Fruit fly (Drosophila melanogaster) whole organism, embryonic: Measurements from ENCODE around the gene loaf.

Source experiments
- CG10366 ChIP-seq: fragments of 200-800 bp; sonication (Bioruptor generic); IDR thresholded peaks from 2 replicates; pipeline ENCODE4 v1.3.6; 2022; ENCODE audit warnings: missing biosample characterization, missing genetic modification characterization
- CG13424 ChIP-seq: fragments of 200-800 bp; sonication (Bioruptor generic); optimal IDR thresholded peaks from 2 replicates; lab custom pipeline; 2019; ENCODE audit warnings: missing biosample characterization, mild to moderate bottlenecking, missing genetic modification characterization, moderate library complexity
- CG14050 ChIP-seq: fragments of 200-800 bp; sonication (Bioruptor generic); IDR thresholded peaks from 3 replicates; pipeline ENCODE4 v1.3.6; 2022; ENCODE audit warnings: missing biosample characterization, missing genetic modification characterization
- CG14710 ChIP-seq: fragments of 200-800 bp; sonication (Bioruptor generic); optimal IDR thresholded peaks from 3 replicates; lab custom pipeline; 2019; ENCODE audit warnings: missing biosample characterization, mild to moderate bottlenecking, missing genetic modification characterization, moderate library complexity
- CG17186 ChIP-seq: fragments of 200-800 bp; sonication (Bioruptor generic); optimal IDR thresholded peaks from 3 replicates; lab custom pipeline; 2017; ENCODE audit warnings: missing biosample characterization, missing genetic modification reagents, missing genetic modification characterization
- CG30431 ChIP-seq: fragments of 200-800 bp; sonication (Bioruptor generic); optimal IDR thresholded peaks from 2 replicates; lab custom pipeline; 2017; ENCODE audit warnings: missing biosample characterization, missing genetic modification characterization
- CG34224 ChIP-seq: fragments of 200-800 bp; sonication (Bioruptor generic); IDR thresholded peaks from 3 replicates; pipeline ENCODE4 v1.3.6; 2022; ENCODE audit warnings: missing biosample characterization, missing genetic modification characterization; ENCODE audit not compliant: partially characterized antibody
- CG42726 ChIP-seq: fragments of 200-800 bp; sonication (Bioruptor generic); IDR thresholded peaks from 2 replicates; pipeline ENCODE4 v1.3.6; 2022; ENCODE audit warnings: missing biosample characterization, missing genetic modification characterization; ENCODE audit not compliant: partially characterized antibody
- CG4854 ChIP-seq: fragments of 200-800 bp; sonication (Bioruptor generic); optimal IDR thresholded peaks from 2 replicates; lab custom pipeline; 2016; ENCODE audit warnings: missing biosample characterization, missing genetic modification characterization, inconsistent platforms
- CG7271 ChIP-seq: fragments of 200-800 bp; sonication (Bioruptor generic); optimal IDR thresholded peaks from 2 replicates; lab custom pipeline; 2018; ENCODE audit warnings: missing biosample characterization, mild to moderate bottlenecking, missing genetic modification characterization, moderate library complexity
- CG8359 ChIP-seq: fragments of 200-800 bp; sonication (Bioruptor generic); optimal IDR thresholded peaks from 2 replicates; lab custom pipeline; 2017; ENCODE audit warnings: missing biosample characterization, mild to moderate bottlenecking, missing genetic modification characterization, borderline replicate concordance
- CG8388 ChIP-seq: fragments of 200-800 bp; sonication (Bioruptor generic); optimal IDR thresholded peaks from 2 replicates; lab custom pipeline; 2019; ENCODE audit warnings: missing biosample characterization, mild to moderate bottlenecking, missing genetic modification characterization, moderate library complexity
- CG9437 ChIP-seq: fragments of 200-800 bp; sonication (Bioruptor generic); optimal IDR thresholded peaks from 2 replicates; lab custom pipeline; 2018; ENCODE audit warnings: missing biosample characterization, mild to moderate bottlenecking, missing genetic modification characterization
- CoRest ChIP-seq: fragments of 200-800 bp; sonication (Bioruptor generic); optimal IDR thresholded peaks from 3 replicates; lab custom pipeline; 2018; ENCODE audit warnings: missing biosample characterization, mild to moderate bottlenecking, missing genetic modification characterization, moderate library complexity
- Doc2 ChIP-seq: fragments of 200-800 bp; sonication (Bioruptor generic); IDR thresholded peaks from 2 replicates; pipeline ENCODE4 v1.3.6; 2022; ENCODE audit warnings: missing biosample characterization, missing genetic modification characterization
- Dp ChIP-seq: fragments of 200-800 bp; sonication (Bioruptor generic); optimal IDR thresholded peaks from 2 replicates; lab custom pipeline; 2018; ENCODE audit warnings: missing biosample characterization, mild to moderate bottlenecking, missing genetic modification characterization, moderate library complexity
- E2f2 ChIP-seq: fragments of 200-800 bp; sonication (Bioruptor generic); IDR thresholded peaks from 2 replicates; pipeline ENCODE4 v1.3.6; 2022; ENCODE audit warnings: missing biosample characterization, missing genetic modification characterization
- HLH3B ChIP-seq: fragments of 200-800 bp; sonication (Bioruptor generic); IDR thresholded peaks from 2 replicates; pipeline ENCODE4 v1.3.6; 2022; ENCODE audit warnings: missing biosample characterization, missing genetic modification characterization
- MTF-1 ChIP-seq: fragments of 200-800 bp; sonication (Bioruptor generic); optimal IDR thresholded peaks from 2 replicates; lab custom pipeline; 2018; ENCODE audit warnings: missing biosample characterization, mild to moderate bottlenecking, missing genetic modification characterization, borderline replicate concordance
- NC2β ChIP-seq: fragments of 200-800 bp; sonication (Bioruptor generic); optimal IDR thresholded peaks from 2 replicates; lab custom pipeline; 2016; ENCODE audit warnings: missing biosample characterization, missing genetic modification characterization
- Pdp1 ChIP-seq, 2 experiments: fragments of 200-800 bp; sonication (Bioruptor generic); optimal IDR thresholded peaks; 3 replicates each; lab custom pipeline; 2016; ENCODE audit warnings: missing biosample characterization in 2 of 2, missing genetic modification characterization in 2 of 2, mild to moderate bottlenecking in 1 of 2, moderate library complexity in 1 of 2
- Spps ChIP-seq: fragments of 200-800 bp; sonication (Bioruptor generic); optimal IDR thresholded peaks from 2 replicates; lab custom pipeline; 2018; ENCODE audit warnings: missing biosample characterization, mild to moderate bottlenecking, missing genetic modification characterization
- bbx ChIP-seq: fragments of 200-800 bp; sonication (Bioruptor generic); IDR thresholded peaks from 2 replicates; pipeline ENCODE4 v1.3.6; 2022; ENCODE audit warnings: missing biosample characterization, missing genetic modification characterization; ENCODE audit not compliant: partially characterized antibody
- btn ChIP-seq: fragments of 200-800 bp; sonication (Bioruptor generic); optimal IDR thresholded peaks from 2 replicates; lab custom pipeline; 2016; ENCODE audit warnings: missing biosample characterization, missing genetic modification characterization
- chm ChIP-seq: fragments of 200-800 bp; sonication (Bioruptor generic); IDR thresholded peaks from 2 replicates; pipeline ENCODE4 v1.3.6; 2022; ENCODE audit warnings: missing biosample characterization, missing genetic modification characterization
- croc ChIP-seq: fragments of 200-800 bp; sonication (Bioruptor generic); conservative IDR thresholded peaks from 3 replicates; pipeline ENCODE4 v1.3.6; 2022; ENCODE audit warnings: missing biosample characterization, missing genetic modification characterization
- da ChIP-seq: fragments of 200-800 bp; sonication (Bioruptor generic); optimal IDR thresholded peaks from 2 replicates; lab custom pipeline; 2016; ENCODE audit warnings: missing biosample characterization, missing genetic modification characterization
- dmrt11E ChIP-seq: fragments of 200-800 bp; sonication (Bioruptor generic); optimal IDR thresholded peaks from 3 replicates; lab custom pipeline; 2018; ENCODE audit warnings: missing biosample characterization, mild to moderate bottlenecking, missing genetic modification characterization, moderate library complexity
- eve ChIP-seq, 2 experiments: fragments of >200 bp; optimal IDR thresholded peaks; 2 replicates each; lab custom pipeline; 2017; ENCODE audit warnings: missing biosample characterization in 2 of 2, missing genetic modification characterization in 2 of 2
- fru ChIP-seq: fragments of >200 bp; optimal IDR thresholded peaks from 2 replicates; lab custom pipeline; 2017
- gfzf ChIP-seq: fragments of 200-800 bp; sonication (Bioruptor generic); optimal IDR thresholded peaks from 2 replicates; lab custom pipeline; 2016; ENCODE audit warnings: missing biosample characterization, mild to moderate bottlenecking, missing genetic modification characterization, moderate library complexity
- grn ChIP-seq: fragments of 200-800 bp; sonication (Bioruptor generic); optimal IDR thresholded peaks from 3 replicates; lab custom pipeline; 2017; ENCODE audit warnings: missing biosample characterization, missing genetic modification characterization
- h ChIP-seq: fragments of >200 bp; optimal IDR thresholded peaks from 2 replicates; lab custom pipeline; 2017
- hkb ChIP-seq, 2 experiments: fragments of 200-800 bp in 1 of 2; fragments of >200 bp in 1 of 2; sonication (Bioruptor generic) in 1 of 2; IDR thresholded peaks in 1 of 2; optimal IDR thresholded peaks in 1 of 2; 2 replicates each; pipeline versions ENCODE4 v1.3.6 to Lab custom; 2017 to 2022; ENCODE audit warnings: missing biosample characterization in 1 of 2, missing genetic modification characterization in 1 of 2
- ind ChIP-seq: fragments of 200-800 bp; sonication (Bioruptor generic); optimal IDR thresholded peaks from 3 replicates; lab custom pipeline; 2016; ENCODE audit warnings: missing biosample characterization, missing genetic modification characterization
- ken ChIP-seq: fragments of 200-800 bp; sonication (Bioruptor generic); IDR thresholded peaks from 3 replicates; pipeline ENCODE4 v1.3.6; 2022; ENCODE audit warnings: missing biosample characterization, missing genetic modification characterization
- lmd ChIP-seq: fragments of 200-800 bp; sonication (Bioruptor generic); IDR thresholded peaks from 2 replicates; pipeline ENCODE4 v1.3.6; 2022; ENCODE audit warnings: missing biosample characterization, missing genetic modification characterization
- lov ChIP-seq, 2 experiments: fragments of 200-800 bp in 1 of 2; fragments of >200 bp in 1 of 2; sonication (Bioruptor generic) in 1 of 2; IDR thresholded peaks in 1 of 2; optimal IDR thresholded peaks in 1 of 2; 2 replicates in 1 of 2; 3 replicates in 1 of 2; pipeline versions ENCODE4 v1.3.6 to Lab custom; 2017 to 2022; ENCODE audit warnings: missing biosample characterization in 1 of 2, missing genetic modification characterization in 1 of 2
- otp ChIP-seq: fragments of 200-800 bp; sonication (Bioruptor generic); IDR thresholded peaks from 3 replicates; pipeline ENCODE4, ENCODE4 v1.3.6; 2022; ENCODE audit warnings: missing biosample characterization, missing genetic modification characterization
- peb ChIP-seq: fragments of 200-800 bp; sonication (Bioruptor generic); IDR thresholded peaks from 2 replicates; pipeline ENCODE4 v1.3.6; 2022; ENCODE audit warnings: missing biosample characterization, missing genetic modification characterization
- pros ChIP-seq: fragments of 200-800 bp; sonication (Bioruptor generic); optimal IDR thresholded peaks from 3 replicates; lab custom pipeline; 2019; ENCODE audit warnings: missing biosample characterization, mild to moderate bottlenecking, missing genetic modification characterization, moderate library complexity
- sd ChIP-seq: fragments of 200-800 bp; sonication (Bioruptor generic); optimal IDR thresholded peaks from 3 replicates; lab custom pipeline; 2018; ENCODE audit warnings: missing biosample characterization, mild to moderate bottlenecking, missing genetic modification characterization, moderate library complexity
- sima ChIP-seq: fragments of 200-800 bp; sonication (Bioruptor generic); optimal IDR thresholded peaks from 2 replicates; lab custom pipeline; 2016; ENCODE audit warnings: missing biosample characterization, missing genetic modification characterization
- ssp ChIP-seq: fragments of 200-800 bp; sonication (Bioruptor generic); IDR thresholded peaks from 2 replicates; pipeline ENCODE4 v1.3.6; 2022; ENCODE audit warnings: missing biosample characterization, missing genetic modification characterization
- stc ChIP-seq: fragments of 200-800 bp; sonication (Bioruptor generic); IDR thresholded peaks from 2 replicates; pipeline ENCODE4 v1.3.6; 2022; ENCODE audit warnings: missing biosample characterization, missing genetic modification characterization
- toy ChIP-seq: fragments of 200-800 bp; sonication (Bioruptor generic); IDR thresholded peaks from 2 replicates; pipeline ENCODE4 v1.3.6; 2022; ENCODE audit warnings: missing biosample characterization, missing genetic modification characterization
- vfl ChIP-seq: fragments of 200-800 bp; sonication (Bioruptor generic); optimal IDR thresholded peaks from 2 replicates; lab custom pipeline; 2016; ENCODE audit warnings: missing biosample characterization, missing genetic modification characterization
- wor ChIP-seq: fragments of 200-800 bp; sonication (Bioruptor generic); IDR thresholded peaks from 2 replicates; pipeline ENCODE4 v1.3.6; 2022; ENCODE audit warnings: missing biosample characterization, missing genetic modification characterization

loaf gene

dm6 chr3L:11696294-11697116, 69.5 kb downstream of the loaf start, which contains the start of gene Dph1 (continued):
- TF ChIP-seq CG10366 (GFP tag; lab: Robert Waterston, UW) = peak; percentile 81
- TF ChIP-seq croc (GFP tag; lab: Robert Waterston, UW) = no peak; the same call in 1 of the 3 replicates
- no peak for TF ChIP-seq pros (GFP tag; lab: Kevin White, UChicago)
- TF ChIP-seq CG7271 (tag; lab: Kevin White, UChicago) = peak; percentile 50
- peak; percentile 64 for TF ChIP-seq CG34224 (GFP tag; lab: Robert Waterston, UW)
- peak; percentile 86 for TF ChIP-seq Dp (GFP tag; lab: Kevin White, UChicago)
- peak; percentile 86; the same call in 1 of the 2 replicates for TF ChIP-seq lmd (GFP tag; lab: Robert Waterston, UW)
- peak; percentile 92 for TF ChIP-seq stc
- peak; percentile 73 for TF ChIP-seq CG30431
- TF ChIP-seq lov (optimal IDR thresholded peaks at IDR 0.05; lab: Kevin White, UChicago) = no peak
- peak; percentile 67; the same call in 1 of the 3 replicates for TF ChIP-seq lov (GFP tag; IDR thresholded peaks at IDR 0.05; lab: Robert Waterston, UW)
- TF ChIP-seq Doc2 (GFP tag; lab: Robert Waterston, UW) = no peak
- peak; percentile 57 for TF ChIP-seq bbx
- peak; percentile 88 for TF ChIP-seq btn (GFP tag; lab: Kevin White, UChicago)
- TF ChIP-seq da = peak; percentile 54
- TF ChIP-seq wor (GFP tag; lab: Robert Waterston, UW) = no peak; the same call in 1 of the 2 replicates
- TF ChIP-seq sima (GFP tag; lab: Kevin White, UChicago) = peak; percentile 2
- TF ChIP-seq CG4854 (GFP tag; lab: Kevin White, UChicago) = peak; percentile 32
- peak; percentile 75 to 96 for TF ChIP-seq Pdp1 (GFP tag; optimal IDR thresholded peaks at IDR 0.05; lab: Kevin White, UChicago)
- TF ChIP-seq dmrt11E = peak; percentile 83
- peak; percentile 82 for TF ChIP-seq CG14050 (GFP tag; lab: Robert Waterston, UW)
- peak; percentile 22 for TF ChIP-seq vfl
- peak; percentile 91 for TF ChIP-seq E2f2 (GFP tag; lab: Robert Waterston, UW)
- peak; percentile 8 for TF ChIP-seq gfzf
- TF ChIP-seq CG13424 (tag; lab: Kevin White, UChicago) = peak; percentile 80
- TF ChIP-seq CG8388 (GFP tag; lab: Kevin White, UChicago) = peak; percentile 73
- TF ChIP-seq CG8359 (GFP tag; lab: Kevin White, UChicago) = peak; percentile 65
- peak; percentile 28 for TF ChIP-seq Spps (tag; lab: Kevin White, UChicago)
- peak; percentile 82 for TF ChIP-seq NC2β (GFP tag; lab: Kevin White, UChicago)
- TF ChIP-seq eve (GFP tag; optimal IDR thresholded peaks at IDR 0.05; lab: Kevin White, UChicago) = peak in 1 of 2 experiments; percentile 93
- 0 out of 2 replicates have a peak, but pooled peaks have one; percentile 36 for TF ChIP-seq toy (GFP tag; lab: Robert Waterston, UW)
- TF ChIP-seq ind = peak; percentile 88
- peak; percentile 12 for TF ChIP-seq grn (GFP tag; lab: Kevin White, UChicago)
- peak; percentile 61 for TF ChIP-seq peb
- TF ChIP-seq fru (lab: Kevin White, UChicago) = no peak
- TF ChIP-seq hkb (optimal IDR thresholded peaks at IDR 0.05; lab: Kevin White, UChicago) = no peak
- peak; percentile 92 for TF ChIP-seq hkb (GFP tag; IDR thresholded peaks at IDR 0.05; lab: Robert Waterston, UW)
- peak; percentile 81 for TF ChIP-seq CG9437
- TF ChIP-seq h = no peak
- peak; percentile 54 for TF ChIP-seq MTF-1
- TF ChIP-seq CG17186 = peak; percentile 1
- TF ChIP-seq CG14710 (tag; lab: Kevin White, UChicago) = peak; percentile 76
- peak; percentile 55; the same call in 1 of the 2 replicates for TF ChIP-seq ssp (GFP tag; lab: Robert Waterston, UW)
- TF ChIP-seq HLH3B (GFP tag; lab: Robert Waterston, UW) = peak; percentile 84
- peak; percentile 89 for TF ChIP-seq ken (GFP tag; lab: Robert Waterston, UW)
- TF ChIP-seq sd (tag; lab: Kevin White, UChicago) = peak; percentile 81
- TF ChIP-seq otp = peak; percentile 79; the same call in 2 of the 3 replicates
- TF ChIP-seq CoRest (tag; lab: Kevin White, UChicago) = peak; percentile 77
- no peak for TF ChIP-seq CG42726
- TF ChIP-seq chm (GFP tag; lab: Robert Waterston, UW) = peak; percentile 88
